Worm (Caenorhabditis elegans) whole organism, late embryonic: ENCODE data around the gene pelo-1.

Source experiments
- C38D4.7 ChIP-seq: fragments of 200-800 bp; sonication (Bioruptor generic); optimal IDR thresholded peaks from 2 replicates; lab custom pipeline; 2018; ENCODE audit warnings: mild to moderate bottlenecking, missing genetic modification characterization, moderate library complexity, missing compliant biosample characterization
- K09A11.1 ChIP-seq: sonication (generic microtip); optimal IDR thresholded peaks from 2 replicates; lab custom pipeline; 2017; ENCODE audit warnings: antibody characterized with exemption, mild to moderate bottlenecking, missing genetic modification characterization, missing compliant biosample characterization; ENCODE audit not compliant: insufficient read depth
- ceh-14 ChIP-seq: sonication (generic microtip); optimal IDR thresholded peaks from 2 replicates; lab custom pipeline; 2016; ENCODE audit warnings: missing genotype, missing genetic modification characterization, missing compliant biosample characterization
- ceh-34 ChIP-seq: sonication (generic microtip); optimal IDR thresholded peaks from 2 replicates; lab custom pipeline; 2016; ENCODE audit warnings: mild to moderate bottlenecking, missing genetic modification characterization, missing compliant biosample characterization
- ceh-45 ChIP-seq: fragments of 200-800 bp; sonication (Bioruptor generic); IDR thresholded peaks from 2 replicates; pipeline ENCODE4 v1.3.6; 2022; ENCODE audit warnings: missing genetic modification reagents, missing genetic modification characterization, missing compliant biosample characterization
- ceh-9 ChIP-seq: sonication (generic microtip); optimal IDR thresholded peaks from 2 replicates; lab custom pipeline; 2016; ENCODE audit warnings: mild to moderate bottlenecking, missing genetic modification characterization, inconsistent platforms, missing compliant biosample characterization
- elt-2 ChIP-seq: sonication (generic microtip); optimal IDR thresholded peaks from 2 replicates; lab custom pipeline; 2016; ENCODE audit warnings: missing genetic modification reagents, missing genetic modification characterization, missing compliant biosample characterization
- ets-4 ChIP-seq: sonication (generic microtip); optimal IDR thresholded peaks from 2 replicates; lab custom pipeline; 2016; ENCODE audit warnings: missing genetic modification characterization, missing compliant biosample characterization
- odd-2 ChIP-seq: sonication (generic microtip); optimal IDR thresholded peaks from 2 replicates; lab custom pipeline; 2017; ENCODE audit warnings: antibody characterized with exemption, mild to moderate bottlenecking, missing genetic modification characterization, missing compliant biosample characterization
- pqm-1 ChIP-seq: sonication (generic microtip); optimal IDR thresholded peaks from 2 replicates; lab custom pipeline; 2016; ENCODE audit warnings: missing genetic modification characterization, missing compliant biosample characterization
- unc-55 ChIP-seq: sonication (generic microtip); optimal IDR thresholded peaks from 2 replicates; lab custom pipeline; 2017; ENCODE audit warnings: missing biosample characterization, missing genetic modification reagents, missing genetic modification characterization

DNA sequence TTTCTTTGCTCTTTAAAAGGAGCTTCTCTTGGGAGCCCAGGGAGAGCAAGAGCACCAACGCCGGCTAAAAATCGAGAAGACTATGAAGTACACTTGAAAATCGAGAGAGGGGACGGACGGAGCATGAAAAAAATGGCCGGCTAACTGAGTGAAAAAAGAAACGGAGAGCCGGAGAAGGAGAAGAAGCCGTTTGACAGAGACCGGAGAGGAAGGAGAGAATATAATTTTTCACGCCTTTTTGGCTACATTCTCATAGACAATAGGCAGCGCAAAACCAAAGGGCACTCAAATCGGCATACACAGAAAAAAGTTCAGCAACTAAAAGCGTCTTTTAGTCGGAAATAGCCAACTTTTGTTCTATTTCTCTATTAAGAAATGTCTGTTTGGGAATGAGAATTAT, 17.5 kb upstream of the pelo-1 start:
- no peak for TF ChIP-seq ceh-34 (tag; lab: Kevin White, UChicago)
- no peak for TF ChIP-seq C38D4.7
- TF ChIP-seq K09A11.1 (tag; lab: Kevin White, UChicago) = no peak
- TF ChIP-seq odd-2 (tag; lab: Kevin White, UChicago) = no peak
- no peak for TF ChIP-seq pqm-1
- no peak for TF ChIP-seq ceh-9 (tag; lab: Kevin White, UChicago)
- no peak for TF ChIP-seq ets-4 (tag; lab: Kevin White, UChicago)
- TF ChIP-seq ceh-14 (tag; lab: Kevin White, UChicago) = no peak
- no peak for TF ChIP-seq elt-2 (tag; lab: Kevin White, UChicago)
- TF ChIP-seq ceh-45 = no peak
- TF ChIP-seq unc-55 (GFP tag; lab: Kevin White, UChicago) = no peak
